Fruit fly (Drosophila melanogaster) S2 (cell line): ENCODE data around the gene CG17440.

Experiments
- CG8478 ChIP-seq: fragments of >200 bp; optimal IDR thresholded peaks from 2 replicates; lab custom pipeline; 2018
- CTCF ChIP-seq, 2 experiments: fragments of >200 bp; optimal IDR thresholded peaks; 2 replicates each; lab custom pipeline; 2018

DNA sequence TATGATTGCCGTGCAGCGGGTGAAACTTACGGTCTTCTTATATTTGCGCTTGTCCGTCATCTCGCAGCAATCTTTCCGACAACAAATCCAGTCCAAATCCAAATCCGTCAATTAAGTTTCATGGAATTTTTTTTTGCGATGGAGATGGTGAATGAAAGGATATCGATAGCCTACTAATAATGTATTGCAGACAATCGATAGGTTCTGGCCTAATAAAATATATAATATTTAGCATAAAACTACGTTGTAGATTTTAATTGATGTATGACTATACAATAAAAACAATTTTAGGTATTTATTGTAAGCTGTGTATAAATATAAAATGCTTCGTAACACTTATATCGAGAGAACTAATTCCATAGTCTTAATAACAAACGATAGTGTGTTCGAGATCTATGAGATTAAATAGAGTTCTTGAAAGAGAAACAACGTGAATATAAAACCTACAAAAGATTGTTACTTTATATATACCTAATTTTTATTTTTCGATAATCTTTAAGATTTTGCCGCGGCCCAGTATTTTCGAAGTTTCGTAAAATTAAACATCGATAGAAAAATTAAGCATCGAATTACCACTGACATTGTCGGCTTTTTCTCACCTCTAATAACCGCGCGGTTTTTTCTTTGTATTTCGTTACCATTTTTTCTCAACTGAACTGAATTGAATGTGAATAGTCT lies 3.2 kb upstream of the CG17440 start, which contains the start of the genes Cfp1 and Aladin:
- TF ChIP-seq CG8478 (no peak), CTCF (optimal IDR thresholded peaks at IDR 0.05; lab: Kevin White, UChicago) (no peak)
